Worm (Caenorhabditis elegans) whole organism, young adult: Measurements from ENCODE around the gene Y57G11A.5.
"Not testable (repeated sequence)": the region's sequence is repeated elsewhere in the genome, so short reads cannot be mapped to it uniquely, and the experiment has no call there.

Experiments used
- F33H1.4 ChIP-seq: fragments of 200-800 bp; sonication (Bioruptor generic); IDR thresholded peaks from 2 replicates; pipeline ENCODE4 v1.3.6; 2022; ENCODE audit warnings: missing genetic modification reagents, missing genetic modification characterization, missing compliant biosample characterization
- ZK185.1 ChIP-seq: sonication (generic microtip); optimal IDR thresholded peaks from 2 replicates; lab custom pipeline; 2016; ENCODE audit warnings: mild to moderate bottlenecking, missing genetic modification characterization, missing compliant biosample characterization; ENCODE audit not compliant: poor library complexity, severe bottlenecking
- ama-1 ChIP-seq, 3 experiments: fragments of 150-350 bp in 1 of 3; sonication (generic microtip) in 2 of 3; optimal IDR thresholded peaks; 2 replicates each; lab custom pipeline; 2014 to 2018; ENCODE audit warnings: missing biosample characterization in 2 of 3, missing genetic modification characterization in 2 of 3, missing genetic modification reagents in 2 of 3
- ceh-27 ChIP-seq: fragments of 200-800 bp; sonication (Bioruptor generic); optimal IDR thresholded peaks from 2 replicates; lab custom pipeline; 2018; ENCODE audit warnings: mild to moderate bottlenecking, missing genetic modification characterization, moderate library complexity, missing compliant biosample characterization
- madf-8 ChIP-seq: fragments of 200-800 bp; sonication (Bioruptor generic); conservative IDR thresholded peaks from 2 replicates; pipeline ENCODE4 v1.3.6; 2022; ENCODE audit warnings: missing genetic modification reagents, missing genetic modification characterization, missing compliant biosample characterization
- unc-130 ChIP-seq: sonication (generic microtip); optimal IDR thresholded peaks from 2 replicates; lab custom pipeline; 2016; ENCODE audit warnings: missing genetic modification reagents, missing genetic modification characterization, missing compliant biosample characterization
- ztf-25 ChIP-seq: fragments of 200-800 bp; sonication (Bioruptor generic); IDR thresholded peaks from 2 replicates; pipeline ENCODE4 v1.3.6; 2022; ENCODE audit warnings: missing genetic modification reagents, missing genetic modification characterization, missing compliant biosample characterization
- ztf-28 ChIP-seq: fragments of 200-800 bp; sonication (Bioruptor generic); IDR thresholded peaks from 2 replicates; pipeline ENCODE4 v1.3.6; 2022; ENCODE audit warnings: missing genetic modification reagents, missing genetic modification characterization, missing compliant biosample characterization

DNA sequence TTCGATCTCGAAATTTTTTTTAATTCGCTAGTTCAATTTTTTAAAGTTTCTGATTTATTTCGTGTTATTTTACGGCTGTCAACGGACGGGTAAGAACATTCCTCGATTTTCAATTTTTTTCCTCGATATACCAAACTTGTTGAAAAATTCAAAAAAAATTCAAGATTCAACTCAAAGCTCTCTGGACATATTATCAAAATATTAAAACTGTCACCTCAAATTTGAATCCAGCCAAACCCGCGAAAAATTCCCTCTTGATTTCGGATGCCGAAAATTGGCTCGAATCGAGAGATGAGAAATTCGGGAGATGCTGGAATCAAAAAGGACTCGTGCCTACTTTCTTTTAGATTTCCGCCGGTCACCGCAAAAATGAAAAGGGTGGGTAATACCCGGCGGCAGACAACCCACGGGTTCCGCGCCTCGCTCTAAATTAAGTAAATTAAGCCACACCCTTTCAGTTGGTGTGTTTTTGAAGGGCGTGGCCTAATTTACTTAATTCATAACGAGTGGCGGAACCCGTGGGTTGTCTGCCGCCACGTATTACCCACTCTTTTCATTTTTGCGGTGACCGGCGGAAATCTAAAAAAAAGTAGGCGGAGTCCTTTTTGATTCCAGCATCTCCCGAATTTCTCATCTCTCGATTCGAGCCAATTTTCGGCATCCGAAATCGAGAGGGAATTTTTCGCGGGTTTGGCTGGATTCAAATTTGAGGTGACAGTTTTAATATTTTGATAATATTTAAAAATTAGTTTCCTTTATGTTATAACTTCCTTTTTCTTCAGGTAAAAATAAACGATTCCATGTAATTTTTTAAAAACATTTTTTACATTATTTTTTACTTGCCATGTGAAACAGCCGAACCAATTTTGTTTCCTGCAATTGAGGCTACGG, 13.2 kb upstream of the Y57G11A.5 start:
- not testable (repeated sequence) for TF ChIP-seq ama-1 (optimal IDR thresholded peaks at IDR 0.05; lab: Kevin White, UChicago); ama-1 (GFP tag; optimal IDR thresholded peaks at IDR 0.05; lab: Kevin White, UChicago); unc-130; ceh-27; ZK185.1
- TF ChIP-seq F33H1.4 (GFP tag; lab: Robert Waterston, UW): peak; percentile 63
- TF ChIP-seq ztf-25: 0 out of 2 replicates have a peak, but pooled peaks have one; percentile 25
- TF ChIP-seq madf-8: peak; percentile 57
- TF ChIP-seq ztf-28 (GFP tag; lab: Robert Waterston, UW): peak; percentile 82; the same call in 1 of the 2 replicates
